Fruit fly (Drosophila melanogaster) whole organism, prepupa: ENCODE data around the gene corto.
A peak's percentile ranks its signal among the peaks of the same experiment; 100 is the strongest.

ENCODE experiments used
- Blimp-1 ChIP-seq: fragments of 200-800 bp; sonication (Bioruptor generic); optimal IDR thresholded peaks from 3 replicates; lab custom pipeline; 2017; ENCODE audit warnings: missing biosample characterization, missing genetic modification characterization, mild to moderate bottlenecking, moderate library complexity, missing genetic modification reagents
- CG10631 ChIP-seq: fragments of 200-800 bp; sonication (Bioruptor generic); optimal IDR thresholded peaks from 2 replicates; lab custom pipeline; 2016; ENCODE audit warnings: missing biosample characterization, missing genetic modification characterization
- CG10669 ChIP-seq: fragments of 200-800 bp; sonication (Bioruptor generic); optimal IDR thresholded peaks from 3 replicates; lab custom pipeline; 2018; ENCODE audit warnings: missing biosample characterization, mild to moderate bottlenecking, missing genetic modification characterization, moderate library complexity
- CG11294 ChIP-seq: fragments of 200-800 bp; sonication (Bioruptor generic); IDR thresholded peaks from 2 replicates; pipeline ENCODE4 v1.3.6; 2022; ENCODE audit warnings: missing biosample characterization, missing genetic modification characterization
- CG11762 ChIP-seq: fragments of 200-800 bp; sonication (Bioruptor generic); optimal IDR thresholded peaks from 3 replicates; lab custom pipeline; 2016; ENCODE audit warnings: missing biosample characterization, missing genetic modification characterization; ENCODE audit not compliant: insufficient read depth
- CG11902 ChIP-seq: fragments of 200-800 bp; sonication (Bioruptor generic); optimal IDR thresholded peaks from 3 replicates; lab custom pipeline; 2016; ENCODE audit warnings: missing biosample characterization, missing genetic modification characterization
- CG15336 ChIP-seq: fragments of 200-800 bp; sonication (Bioruptor generic); IDR thresholded peaks from 2 replicates; pipeline ENCODE4 v1.3.6; 2022; ENCODE audit warnings: missing biosample characterization, missing genetic modification characterization
- CG1621 ChIP-seq: fragments of 200-800 bp; sonication (Bioruptor generic); optimal IDR thresholded peaks from 3 replicates; lab custom pipeline; 2018; ENCODE audit warnings: missing biosample characterization, mild to moderate bottlenecking, missing genetic modification characterization
- CG16779 ChIP-seq: fragments of 200-800 bp; sonication (Bioruptor generic); optimal IDR thresholded peaks from 3 replicates; lab custom pipeline; 2017; ENCODE audit warnings: missing biosample characterization, mild to moderate bottlenecking, missing genetic modification characterization
- CG3032 ChIP-seq: fragments of 200-800 bp; optimal IDR thresholded peaks from 2 replicates; lab custom pipeline; 2019; ENCODE audit warnings: missing biosample characterization, mild to moderate bottlenecking, missing genetic modification characterization, moderate library complexity
- CG31627 ChIP-seq: fragments of 200-800 bp; sonication (Bioruptor generic); optimal IDR thresholded peaks from 3 replicates; lab custom pipeline; 2016; ENCODE audit warnings: missing biosample characterization, missing genetic modification characterization
- CG32006 ChIP-seq: fragments of 200-800 bp; sonication (Bioruptor generic); optimal IDR thresholded peaks from 3 replicates; lab custom pipeline; 2017; ENCODE audit warnings: missing biosample characterization, mild to moderate bottlenecking, missing genetic modification characterization
- CG34406 ChIP-seq: fragments of 200-800 bp; sonication (Bioruptor generic); optimal IDR thresholded peaks from 3 replicates; lab custom pipeline; 2016; ENCODE audit warnings: missing biosample characterization, missing genetic modification characterization
- CG3919 ChIP-seq: fragments of 200-800 bp; sonication (Bioruptor generic); optimal IDR thresholded peaks from 3 replicates; lab custom pipeline; 2016; ENCODE audit warnings: missing biosample characterization, missing genetic modification characterization
- CG4318 ChIP-seq: fragments of 200-800 bp; sonication (Bioruptor generic); optimal IDR thresholded peaks from 3 replicates; lab custom pipeline; 2017; ENCODE audit warnings: missing biosample characterization, mild to moderate bottlenecking, missing genetic modification characterization
- CG6163 ChIP-seq: fragments of 200-800 bp; sonication (Bioruptor generic); IDR thresholded peaks from 3 replicates; pipeline ENCODE4 v1.3.6; 2022; ENCODE audit warnings: missing biosample characterization, missing genetic modification characterization
- CG6276 ChIP-seq: fragments of 200-800 bp; sonication (Bioruptor generic); optimal IDR thresholded peaks from 2 replicates; lab custom pipeline; 2017; ENCODE audit warnings: missing biosample characterization, mild to moderate bottlenecking, missing genetic modification characterization
- CG6792 ChIP-seq: fragments of 200-800 bp; sonication (Bioruptor generic); optimal IDR thresholded peaks from 3 replicates; lab custom pipeline; 2016; ENCODE audit warnings: missing biosample characterization, missing genetic modification characterization
- CG6808 ChIP-seq: fragments of 200-800 bp; sonication (Bioruptor generic); optimal IDR thresholded peaks from 3 replicates; lab custom pipeline; 2017; ENCODE audit warnings: missing biosample characterization, missing genetic modification characterization, mild to moderate bottlenecking, moderate library complexity, missing genetic modification reagents
- CG6854 ChIP-seq: fragments of 200-800 bp; sonication (Bioruptor generic); optimal IDR thresholded peaks from 2 replicates; lab custom pipeline; 2017; ENCODE audit warnings: missing biosample characterization, mild to moderate bottlenecking, missing genetic modification characterization
- CG8119 ChIP-seq: fragments of 200-800 bp; sonication (Bioruptor generic); IDR thresholded peaks from 3 replicates; pipeline ENCODE4 v1.3.6; 2022; ENCODE audit warnings: missing biosample characterization, missing genetic modification characterization
- CG8319 ChIP-seq: fragments of 200-800 bp; sonication (Bioruptor generic); optimal IDR thresholded peaks from 3 replicates; lab custom pipeline; 2016; ENCODE audit warnings: missing biosample characterization, missing genetic modification characterization
- Eip75B ChIP-seq: fragments of 200-800 bp; sonication (Bioruptor generic); optimal IDR thresholded peaks from 3 replicates; lab custom pipeline; 2016; ENCODE audit warnings: missing biosample characterization, missing genetic modification characterization
- Eip93F ChIP-seq: fragments of 200-800 bp; sonication (Bioruptor generic); optimal IDR thresholded peaks from 2 replicates; lab custom pipeline; 2016; ENCODE audit warnings: missing biosample characterization, mild to moderate bottlenecking, missing genetic modification characterization
- Ets21C ChIP-seq: fragments of 200-800 bp; sonication (Bioruptor generic); optimal IDR thresholded peaks from 3 replicates; lab custom pipeline; 2016; ENCODE audit warnings: missing biosample characterization, missing genetic modification characterization
- Gug ChIP-seq: fragments of 200-800 bp; sonication (Bioruptor generic); IDR thresholded peaks from 2 replicates; pipeline ENCODE4 v1.3.6; 2022; ENCODE audit warnings: missing biosample characterization, missing genetic modification characterization
- Hr38 ChIP-seq: sonication (Bioruptor generic); optimal IDR thresholded peaks from 2 replicates; lab custom pipeline; 2016; ENCODE audit warnings: missing biosample characterization, missing genetic modification characterization
- Hr39 ChIP-seq: fragments of 200-800 bp; sonication (Bioruptor generic); optimal IDR thresholded peaks from 2 replicates; lab custom pipeline; 2016; ENCODE audit warnings: missing biosample characterization, missing genetic modification characterization
- Lpt ChIP-seq: fragments of 200-800 bp; sonication (Bioruptor generic); optimal IDR thresholded peaks from 3 replicates; lab custom pipeline; 2016; ENCODE audit warnings: missing biosample characterization, missing genetic modification characterization
- Met ChIP-seq: fragments of 200-800 bp; sonication (Bioruptor generic); optimal IDR thresholded peaks from 3 replicates; lab custom pipeline; 2016; ENCODE audit warnings: missing biosample characterization, missing genetic modification characterization
- OdsH ChIP-seq: fragments of 200-800 bp; sonication (Bioruptor generic); optimal IDR thresholded peaks from 3 replicates; lab custom pipeline; 2016; ENCODE audit warnings: missing biosample characterization, missing genetic modification characterization
- Smox ChIP-seq: fragments of 200-800 bp; sonication (Bioruptor generic); optimal IDR thresholded peaks from 3 replicates; lab custom pipeline; 2016; ENCODE audit warnings: missing biosample characterization, missing genetic modification characterization
- Sox102F ChIP-seq: fragments of 200-800 bp; sonication (Bioruptor generic); optimal IDR thresholded peaks from 2 replicates; lab custom pipeline; 2016; ENCODE audit warnings: missing biosample characterization, mild to moderate bottlenecking, missing genetic modification characterization
- Sox14 ChIP-seq: fragments of 200-800 bp; sonication (Bioruptor generic); optimal IDR thresholded peaks from 3 replicates; lab custom pipeline; 2016; ENCODE audit warnings: missing biosample characterization, missing genetic modification characterization
- achi ChIP-seq: fragments of 200-800 bp; sonication (Bioruptor generic); optimal IDR thresholded peaks from 3 replicates; lab custom pipeline; 2016; ENCODE audit warnings: missing biosample characterization, missing genetic modification characterization
- acj6 ChIP-seq: fragments of 200-800 bp; sonication (Bioruptor generic); optimal IDR thresholded peaks from 3 replicates; lab custom pipeline; 2016; ENCODE audit warnings: missing biosample characterization, missing genetic modification characterization
- cyc ChIP-seq: fragments of 200-800 bp; sonication (Bioruptor generic); optimal IDR thresholded peaks from 3 replicates; lab custom pipeline; 2016; ENCODE audit warnings: missing biosample characterization, missing genetic modification characterization
- dac ChIP-seq: fragments of 200-800 bp; sonication (Bioruptor generic); optimal IDR thresholded peaks from 2 replicates; lab custom pipeline; 2017; ENCODE audit warnings: missing biosample characterization, mild to moderate bottlenecking, missing genetic modification characterization
- dsx ChIP-seq: fragments of 200-800 bp; optimal IDR thresholded peaks from 3 replicates; lab custom pipeline; 2019; ENCODE audit warnings: missing biosample characterization, mild to moderate bottlenecking, missing genetic modification characterization, moderate library complexity; ENCODE audit not compliant: poor library complexity, severe bottlenecking
- esn ChIP-seq: fragments of 200-800 bp; sonication (Bioruptor generic); optimal IDR thresholded peaks from 2 replicates; lab custom pipeline; 2016; ENCODE audit warnings: missing biosample characterization, mild to moderate bottlenecking, missing genetic modification characterization, moderate library complexity
- fd59A ChIP-seq: fragments of 200-800 bp; sonication (Bioruptor generic); optimal IDR thresholded peaks from 2 replicates; lab custom pipeline; 2017; ENCODE audit warnings: missing biosample characterization, mild to moderate bottlenecking, missing genetic modification characterization, missing genetic modification reagents
- fd85E ChIP-seq: fragments of 200-800 bp; sonication (Bioruptor generic); optimal IDR thresholded peaks from 3 replicates; lab custom pipeline; 2016; ENCODE audit warnings: missing biosample characterization, missing genetic modification characterization
- fkh ChIP-seq: fragments of 200-800 bp; sonication (Bioruptor generic); optimal IDR thresholded peaks from 3 replicates; lab custom pipeline; 2017; ENCODE audit warnings: missing biosample characterization, mild to moderate bottlenecking, missing genetic modification characterization, moderate library complexity
- lz ChIP-seq: fragments of 200-800 bp; sonication (Bioruptor generic); optimal IDR thresholded peaks from 3 replicates; lab custom pipeline; 2016; ENCODE audit warnings: missing biosample characterization, missing genetic modification characterization
- net ChIP-seq: fragments of 200-800 bp; sonication (Bioruptor generic); optimal IDR thresholded peaks from 3 replicates; lab custom pipeline; 2016; ENCODE audit warnings: missing biosample characterization, missing genetic modification characterization
- pdm3 ChIP-seq: fragments of 200-800 bp; sonication (Bioruptor generic); optimal IDR thresholded peaks from 3 replicates; lab custom pipeline; 2016; ENCODE audit warnings: missing biosample characterization, missing genetic modification characterization
- salr ChIP-seq, 2 experiments: fragments of 200-800 bp; sonication (Bioruptor generic); optimal IDR thresholded peaks; 3 replicates each; lab custom pipeline; 2016 to 2018; ENCODE audit warnings: missing biosample characterization in 2 of 2, missing genetic modification characterization in 2 of 2, mild to moderate bottlenecking in 1 of 2
- ss ChIP-seq, 2 experiments: fragments of 200-800 bp; sonication (Bioruptor generic); optimal IDR thresholded peaks; 2 replicates in 1 of 2; 3 replicates in 1 of 2; lab custom pipeline; 2017 to 2018; ENCODE audit warnings: mild to moderate bottlenecking in 2 of 2, missing biosample characterization in 2 of 2, missing genetic modification characterization in 2 of 2, moderate library complexity in 1 of 2
- svp ChIP-seq: fragments of 200-800 bp; sonication (Bioruptor generic); peaks from one replicate; lab custom pipeline; 2016; ENCODE audit warnings: missing biosample characterization, missing genetic modification characterization
- topi ChIP-seq: fragments of 200-800 bp; sonication (Bioruptor generic); optimal IDR thresholded peaks from 3 replicates; lab custom pipeline; 2016; ENCODE audit warnings: missing biosample characterization, missing genetic modification characterization
- vri ChIP-seq: fragments of 200-800 bp; sonication (Bioruptor generic); optimal IDR thresholded peaks from 3 replicates; lab custom pipeline; 2016; ENCODE audit warnings: missing biosample characterization, mild to moderate bottlenecking, missing genetic modification characterization

corto gene

dm6 chr3R:5127790-5128243 lies 40.9 kb upstream of the corto start, which contains the start of gene RabGGTa (continued):
- peak; percentile 70 for TF ChIP-seq pdm3 (GFP tag; lab: Kevin White, UChicago)
- peak; percentile 5 for TF ChIP-seq fd59A (GFP tag; lab: Kevin White, UChicago)
- TF ChIP-seq CG11902 (GFP tag; lab: Kevin White, UChicago): peak; percentile 25
- TF ChIP-seq topi (GFP tag; lab: Kevin White, UChicago): peak; percentile 72
- TF ChIP-seq dac: peak; percentile 24
- peak; percentile 59 for TF ChIP-seq CG6276 (GFP tag; lab: Kevin White, UChicago)
- peak; percentile 78 for TF ChIP-seq CG8119
- peak; percentile 75 for TF ChIP-seq lz
- TF ChIP-seq net (GFP tag; lab: Kevin White, UChicago): peak; percentile 50
- TF ChIP-seq CG1621 (tag; lab: Kevin White, UChicago): peak; percentile 42
- TF ChIP-seq Lpt: peak; percentile 46
- TF ChIP-seq CG11762: peak; percentile 46
- TF ChIP-seq salr (GFP tag; optimal IDR thresholded peaks at IDR 0.05; lab: Kevin White, UChicago): peak; percentile 26 to 48
- TF ChIP-seq esn: peak; percentile 77
- no peak for TF ChIP-seq fd85E
- no peak for TF ChIP-seq CG6854
- peak; percentile 65 for TF ChIP-seq CG34406 (GFP tag; lab: Kevin White, UChicago)
- TF ChIP-seq Eip75B: peak; percentile 68
- peak; percentile 8 for TF ChIP-seq vri (GFP tag; lab: Kevin White, UChicago)
- no peak for TF ChIP-seq CG8319 (GFP tag; lab: Kevin White, UChicago)
- TF ChIP-seq achi (GFP tag; lab: Kevin White, UChicago): peak; percentile 69
- TF ChIP-seq CG4318: peak; percentile 46
- no peak for TF ChIP-seq Eip93F (GFP tag; lab: Kevin White, UChicago)
- peak; percentile 55 for TF ChIP-seq cyc
- TF ChIP-seq CG10631: peak; percentile 72
- peak; percentile 47; the same call in 1 of the 2 replicates for TF ChIP-seq CG11294 (GFP tag; lab: Robert Waterston, UW)
- TF ChIP-seq CG6792 (GFP tag; lab: Kevin White, UChicago): peak; percentile 38
- TF ChIP-seq, all 60 proteins: peak for 54

dm6 chr3R:5126884-5127283 lies 40.0 kb upstream of the corto start:
- peak; percentile 35 for TF ChIP-seq Ets21C (GFP tag; lab: Kevin White, UChicago)
- TF ChIP-seq cyc: peak; percentile 57
- peak; percentile 0 for TF ChIP-seq Met
- peak; percentile 59 for TF ChIP-seq CG11902 (GFP tag; lab: Kevin White, UChicago)
- TF ChIP-seq dsx (GFP tag; lab: Kevin White, UChicago): peak; percentile 10
- peak; percentile 24 for TF ChIP-seq CG3032
- no peak for TF ChIP-seq ss (GFP tag; optimal IDR thresholded peaks at IDR 0.05; lab: Kevin White, UChicago)
- peak; percentile 67 for TF ChIP-seq Hr39
- peak; percentile 3 for TF ChIP-seq acj6
- TF ChIP-seq OdsH (GFP tag; lab: Kevin White, UChicago): peak; percentile 44
- no peak for TF ChIP-seq achi (GFP tag; lab: Kevin White, UChicago)
- peak; percentile 73 for TF ChIP-seq CG31627
- TF ChIP-seq CG6163 (GFP tag; lab: Robert Waterston, UW): no peak; the same call in 2 of the 3 replicates
- peak; percentile 12 for TF ChIP-seq topi (GFP tag; lab: Kevin White, UChicago)
- TF ChIP-seq CG6808 (GFP tag; lab: Kevin White, UChicago): no peak
- TF ChIP-seq CG15336 (GFP tag; lab: Robert Waterston, UW): no peak
- TF ChIP-seq Blimp-1 (GFP tag; lab: Kevin White, UChicago): peak; percentile 16
- TF ChIP-seq lz: peak; percentile 56
- no peak for TF ChIP-seq Sox102F (GFP tag; lab: Kevin White, UChicago)
- peak; percentile 34 for TF ChIP-seq esn
- TF ChIP-seq fkh (GFP tag; lab: Kevin White, UChicago): peak; percentile 57
- peak in 1 of 2 experiments; percentile 41 for TF ChIP-seq salr (GFP tag; optimal IDR thresholded peaks at IDR 0.05; lab: Kevin White, UChicago)
- TF ChIP-seq Smox (GFP tag; lab: Kevin White, UChicago): no peak
- peak; percentile 46 for TF ChIP-seq svp (GFP tag; lab: Kevin White, UChicago)
- no peak for TF ChIP-seq CG10669 (GFP tag; lab: Kevin White, UChicago)
- TF ChIP-seq pdm3 (GFP tag; lab: Kevin White, UChicago): peak; percentile 19
- no peak for TF ChIP-seq CG16779 (tag; lab: Kevin White, UChicago)
- TF ChIP-seq CG3919 (GFP tag; lab: Kevin White, UChicago): peak; percentile 25
- peak; percentile 17 for TF ChIP-seq Sox14
- no peak for TF ChIP-seq Hr38 (GFP tag; lab: Kevin White, UChicago)
- no peak for TF ChIP-seq CG32006 (GFP tag; lab: Kevin White, UChicago)
- no peak for TF ChIP-seq Gug (GFP tag; lab: Robert Waterston, UW)
